Fruit fly (Drosophila melanogaster): Measurements from ENCODE around the gene Ubr1.
A peak's percentile ranks its signal among the peaks of the same experiment; 100 is the strongest.

Ubr1 gene

dm6 chrX:16943515-16943850 lies 25.0 kb downstream of the Ubr1 start (continued):
- TF ChIP-seq fd64A (GFP tag; optimal IDR thresholded peaks at IDR 0.05) = no peak
- no peak for TF ChIP-seq emc (GFP tag; optimal IDR thresholded peaks at IDR 0.05)
- TF ChIP-seq CG3281 (GFP tag; optimal IDR thresholded peaks at IDR 0.05) = no peak
- TF ChIP-seq CG1832 (GFP tag; optimal IDR thresholded peaks at IDR 0.05) = peak; percentile 67
- TF ChIP-seq vfl (GFP tag; optimal IDR thresholded peaks at IDR 0.05) = no peak
- TF ChIP-seq Vsx1 (GFP tag; optimal IDR thresholded peaks at IDR 0.05) = no peak
- no peak for TF ChIP-seq hth (optimal IDR thresholded peaks at IDR 0.05)

- no peak for TF ChIP-seq CG7786 (GFP tag; optimal IDR thresholded peaks at IDR 0.05)
- TF ChIP-seq CG30020 (tag; optimal IDR thresholded peaks at IDR 0.05) = peak; percentile 39
- TF ChIP-seq CG4730 (GFP tag; IDR thresholded peaks at IDR 0.05) = no peak
- no peak for TF ChIP-seq CG11723 (GFP tag; optimal IDR thresholded peaks at IDR 0.05)
- no peak for TF ChIP-seq disco-r (GFP tag; optimal IDR thresholded peaks at IDR 0.05)
- no peak for TF ChIP-seq ci (GFP tag; IDR thresholded peaks at IDR 0.05)
- no peak for TF ChIP-seq Hand (GFP tag; optimal IDR thresholded peaks at IDR 0.05)
- TF ChIP-seq Dip2 (GFP tag; IDR thresholded peaks at IDR 0.05) = no peak
- TF ChIP-seq CG6654 (GFP tag; optimal IDR thresholded peaks at IDR 0.05) = no peak
- no peak for TF ChIP-seq CG2889 (GFP tag; IDR thresholded peaks at IDR 0.05)
- TF ChIP-seq H2.0 (GFP tag; IDR thresholded peaks at IDR 0.05) = no peak
- TF ChIP-seq CG9876 (GFP tag; optimal IDR thresholded peaks at IDR 0.05) = no peak
- TF ChIP-seq CG3281 (GFP tag; optimal IDR thresholded peaks at IDR 0.05) = no peak
- TF ChIP-seq Hr51 (GFP tag; optimal IDR thresholded peaks at IDR 0.05) = no peak
- peak; percentile 64 for TF ChIP-seq vnd (GFP tag; IDR thresholded peaks at IDR 0.05; ENCODE audit: partially characterized antibody)
- TF ChIP-seq CG34376 (GFP tag; optimal IDR thresholded peaks at IDR 0.05) = no peak
- TF ChIP-seq ash1 (GFP tag; optimal IDR thresholded peaks at IDR 0.05) = no peak
- TF ChIP-seq Atf3 (GFP tag; optimal IDR thresholded peaks at IDR 0.05) = no peak
- TF ChIP-seq D19B (GFP tag; optimal IDR thresholded peaks at IDR 0.05) = no peak
- no peak for TF ChIP-seq wor (GFP tag; IDR thresholded peaks at IDR 0.05)
- no peak for TF ChIP-seq jigr1 (GFP tag; IDR thresholded peaks at IDR 0.05)
- no peak for TF ChIP-seq Ets65A (GFP tag)
- TF ChIP-seq CG11398 (GFP tag; optimal IDR thresholded peaks at IDR 0.05) = no peak
- TF ChIP-seq Poxn (GFP tag; IDR thresholded peaks at IDR 0.05) = no peak
- TF ChIP-seq Dad (GFP tag; optimal IDR thresholded peaks at IDR 0.05) = no peak
- peak; percentile 21 for TF ChIP-seq HLHmδ (GFP tag; optimal IDR thresholded peaks at IDR 0.05)
- TF ChIP-seq shn (GFP tag; optimal IDR thresholded peaks at IDR 0.05) = no peak
- TF ChIP-seq CG10959 (GFP tag; IDR thresholded peaks at IDR 0.05) = no peak
- no peak for TF ChIP-seq Hr39 (optimal IDR thresholded peaks at IDR 0.05)
- TF ChIP-seq CG10267 (tag; optimal IDR thresholded peaks at IDR 0.05) = peak; percentile 16
- no peak for TF ChIP-seq crp (GFP tag; optimal IDR thresholded peaks at IDR 0.05)
- no peak for TF ChIP-seq chm (GFP tag; IDR thresholded peaks at IDR 0.05)
- no peak for TF ChIP-seq C15 (GFP tag; IDR thresholded peaks at IDR 0.05)
- TF ChIP-seq NC2β (GFP tag; optimal IDR thresholded peaks at IDR 0.05) = no peak
- TF ChIP-seq bcd (GFP tag; optimal IDR thresholded peaks at IDR 0.05) = no peak
- TF ChIP-seq bbx (GFP tag; IDR thresholded peaks at IDR 0.05; ENCODE audit: partially characterized antibody) = peak; percentile 83
- no peak for TF ChIP-seq CG33557 (GFP tag; optimal IDR thresholded peaks at IDR 0.05)
- TF ChIP-seq sens-2 (GFP tag; IDR thresholded peaks at IDR 0.05) = no peak
- TF ChIP-seq Drgx (GFP tag; IDR thresholded peaks at IDR 0.05) = no peak
- no peak for TF ChIP-seq tap (tag; optimal IDR thresholded peaks at IDR 0.05)
- TF ChIP-seq CG3726 (GFP tag; IDR thresholded peaks at IDR 0.05) = no peak
- TF ChIP-seq Dfd (GFP tag; optimal IDR thresholded peaks at IDR 0.05) = no peak
- no peak for TF ChIP-seq Neu2 (GFP tag; optimal IDR thresholded peaks at IDR 0.05; ENCODE audit: borderline replicate concordance)
- TF ChIP-seq nom (GFP tag; optimal IDR thresholded peaks at IDR 0.05) = peak; percentile 63
These were observed 25.6 kb downstream of the Ubr1 start, which contains the start of the genes CG13001 and RhoGAP15B for dm6 chrX:16942735-16943514. Gene CG13001 (minus strand): TSS chrX:16942871. Gene RhoGAP15B (plus strand): TSS chrX:16943290.

Measured in whole organism, embryonic.